Worm (Caenorhabditis elegans) whole organism, L4 larva: Measurements from ENCODE around the gene ZK262.20.

ENCODE experiments used
- D1046.2 ChIP-seq: fragments of 200-800 bp; sonication (Bioruptor generic); IDR thresholded peaks from 2 replicates; pipeline ENCODE4 v1.3.6; 2022; ENCODE audit warnings: missing genetic modification characterization, missing compliant biosample characterization
- F10B5.3 ChIP-seq: sonication (generic microtip); optimal IDR thresholded peaks from 2 replicates; lab custom pipeline; 2016; ENCODE audit warnings: mild to moderate bottlenecking, missing genetic modification characterization, missing compliant biosample characterization
- F26F4.8 ChIP-seq: fragments of 200-800 bp; sonication (Bioruptor generic); conservative IDR thresholded peaks from 2 replicates; pipeline ENCODE4 v1.3.6; 2022; ENCODE audit warnings: missing genetic modification characterization, missing compliant biosample characterization
- F37D6.2 ChIP-seq: sonication (generic microtip); optimal IDR thresholded peaks from 2 replicates; lab custom pipeline; 2016; ENCODE audit warnings: mild to moderate bottlenecking, missing genetic modification characterization, missing compliant biosample characterization
- T20F7.1 ChIP-seq: fragments of 200-800 bp; sonication (Bioruptor generic); optimal IDR thresholded peaks from 2 replicates; lab custom pipeline; 2018; ENCODE audit warnings: mild to moderate bottlenecking, missing genetic modification characterization, missing compliant biosample characterization
- T26A8.4 ChIP-seq: fragments of 200-800 bp; sonication (Bioruptor generic); IDR thresholded peaks from 2 replicates; pipeline ENCODE4 v1.3.6; 2022; ENCODE audit warnings: missing genetic modification characterization, missing compliant biosample characterization
- Y48G9A.11 ChIP-seq: fragments of 200-800 bp; sonication (Bioruptor generic); IDR thresholded peaks from 2 replicates; pipeline ENCODE4 v1.3.6; 2022; ENCODE audit warnings: missing genetic modification reagents, missing genetic modification characterization, missing compliant biosample characterization
- Y5F2A.4 ChIP-seq: fragments of 200-800 bp; sonication (Bioruptor generic); optimal IDR thresholded peaks from 2 replicates; lab custom pipeline; 2018; ENCODE audit warnings: mild to moderate bottlenecking, missing genetic modification characterization, missing compliant biosample characterization
- Y75B8A.6 ChIP-seq: fragments of 200-800 bp; sonication (Bioruptor generic); IDR thresholded peaks from 2 replicates; pipeline ENCODE4 v1.3.6; 2022; ENCODE audit warnings: missing genetic modification reagents, missing genetic modification characterization, missing compliant biosample characterization
- ZK337.2 ChIP-seq: fragments of 200-800 bp; sonication (Bioruptor generic); IDR thresholded peaks from 2 replicates; pipeline ENCODE4 v1.3.6; 2022; ENCODE audit warnings: missing genetic modification reagents, missing genetic modification characterization, missing compliant biosample characterization
- ZK546.5 ChIP-seq, 2 experiments: sonication (generic microtip); optimal IDR thresholded peaks; 2 replicates each; lab custom pipeline; 2017; ENCODE audit warnings: missing biosample characterization in 2 of 2, missing genetic modification characterization in 2 of 2
- aha-1 ChIP-seq: fragments of 150-350 bp; peaks from one replicate; lab custom pipeline; 2014; ENCODE audit warnings: missing biosample characterization, missing genetic modification characterization
- ceh-28 ChIP-seq: fragments of 150-350 bp; optimal IDR thresholded peaks from 2 replicates; lab custom pipeline; 2014; ENCODE audit warnings: missing biosample characterization, missing genetic modification reagents, missing genetic modification characterization
- ceh-62 ChIP-seq: sonication (generic microtip); optimal IDR thresholded peaks from 2 replicates; lab custom pipeline; 2017; ENCODE audit warnings: missing biosample characterization, missing genetic modification characterization
- ces-1 ChIP-seq: fragments of 150-350 bp; sonication (generic microtip); optimal IDR thresholded peaks from 4 replicates; lab custom pipeline; 2014; ENCODE audit warnings: missing biosample characterization, missing genetic modification reagents, missing genetic modification characterization
- cey-2 ChIP-seq: sonication (generic microtip); optimal IDR thresholded peaks from 3 replicates; lab custom pipeline; 2017; ENCODE audit warnings: missing genetic modification characterization, mild to moderate bottlenecking, missing compliant biosample characterization, antibody characterized with exemption, borderline replicate concordance; ENCODE audit not compliant: insufficient read depth
- daf-16 ChIP-seq, 3 experiments: sonication (generic microtip); optimal IDR thresholded peaks; 2 replicates each; lab custom pipeline; 2016 to 2017; ENCODE audit warnings: missing genetic modification characterization in 3 of 3, missing genetic modification reagents in 3 of 3, mild to moderate bottlenecking in 2 of 3, missing compliant biosample characterization in 2 of 3, missing biosample characterization in 1 of 3, moderate library complexity in 1 of 3
- daf-19 ChIP-seq: fragments of 200-800 bp; sonication (Bioruptor generic); conservative IDR thresholded peaks from 2 replicates; pipeline ENCODE4 v1.3.6; 2022; ENCODE audit warnings: missing genetic modification characterization, missing compliant biosample characterization
- dmd-8 ChIP-seq: fragments of 200-800 bp; sonication (Bioruptor generic); IDR thresholded peaks from 2 replicates; pipeline ENCODE4 v1.3.6; 2022; ENCODE audit warnings: missing genetic modification characterization, missing compliant biosample characterization
- duxl-1 ChIP-seq: sonication (generic microtip); optimal IDR thresholded peaks from 2 replicates; lab custom pipeline; 2016; ENCODE audit warnings: mild to moderate bottlenecking, missing genetic modification characterization, moderate library complexity, missing compliant biosample characterization; ENCODE audit not compliant: poor library complexity
- fkh-10 ChIP-seq: fragments of 150-350 bp; optimal IDR thresholded peaks from 2 replicates; lab custom pipeline; 2014; ENCODE audit warnings: missing biosample characterization, missing genetic modification reagents, missing genetic modification characterization
- gei-8 ChIP-seq: fragments of 200-800 bp; sonication (Bioruptor generic); optimal IDR thresholded peaks from 2 replicates; lab custom pipeline; 2018; ENCODE audit warnings: mild to moderate bottlenecking, missing genetic modification characterization, missing compliant biosample characterization
- hif-1 ChIP-seq, 2 experiments: sonication (generic microtip); optimal IDR thresholded peaks; 2 replicates each; lab custom pipeline; 2016 to 2017; ENCODE audit warnings: missing compliant biosample characterization in 2 of 2, missing genetic modification characterization in 2 of 2, missing genetic modification reagents in 2 of 2, missing genotype in 2 of 2, mild to moderate bottlenecking in 1 of 2
- hlh-11 ChIP-seq: fragments of 200-800 bp; sonication (Bioruptor generic); optimal IDR thresholded peaks from 2 replicates; lab custom pipeline; 2018; ENCODE audit warnings: mild to moderate bottlenecking, missing genetic modification characterization, missing compliant biosample characterization
- hmg-1.1 ChIP-seq: fragments of 200-800 bp; sonication (Bioruptor generic); IDR thresholded peaks from 2 replicates; pipeline ENCODE4 v1.3.6; 2022; ENCODE audit warnings: missing genetic modification reagents, missing genetic modification characterization, missing compliant biosample characterization
- lin-29 ChIP-seq: fragments of 200-800 bp; sonication (Bioruptor generic); IDR thresholded peaks from 2 replicates; pipeline ENCODE4 v1.3.6; 2022; ENCODE audit warnings: missing genetic modification reagents, missing genetic modification characterization, missing compliant biosample characterization
- lsy-2 ChIP-seq, 2 experiments: fragments of 150-350 bp in 1 of 2; sonication (generic microtip) in 1 of 2; optimal IDR thresholded peaks; 2 replicates each; lab custom pipeline; 2014 to 2017; ENCODE audit warnings: missing biosample characterization in 2 of 2, missing genetic modification characterization in 2 of 2
- mep-1 ChIP-seq: fragments of 150-350 bp; sonication (generic microtip); optimal IDR thresholded peaks from 3 replicates; lab custom pipeline; 2014; ENCODE audit warnings: missing biosample characterization, missing genetic modification characterization
- mes-2 ChIP-seq: sonication (generic microtip); optimal IDR thresholded peaks from 2 replicates; lab custom pipeline; 2016; ENCODE audit warnings: missing genotype, mild to moderate bottlenecking, missing genetic modification characterization, missing compliant biosample characterization; ENCODE audit not compliant: poor library complexity, severe bottlenecking
- mxl-2 ChIP-seq: fragments of 200-800 bp; sonication (Bioruptor generic); conservative IDR thresholded peaks from 2 replicates; pipeline ENCODE4 v1.3.6; 2022; ENCODE audit warnings: missing genetic modification reagents, missing genetic modification characterization, missing compliant biosample characterization
- mxl-3 ChIP-seq: fragments of 200-800 bp; sonication (Bioruptor generic); optimal IDR thresholded peaks from 2 replicates; lab custom pipeline; 2018; ENCODE audit warnings: mild to moderate bottlenecking, missing genetic modification characterization, missing compliant biosample characterization
- nhr-10 ChIP-seq: fragments of 150-350 bp; optimal IDR thresholded peaks from 2 replicates; lab custom pipeline; 2014; ENCODE audit warnings: missing biosample characterization, missing genetic modification characterization
- nhr-102 ChIP-seq: sonication (generic microtip); optimal IDR thresholded peaks from 2 replicates; lab custom pipeline; 2016; ENCODE audit warnings: mild to moderate bottlenecking, missing genetic modification characterization, moderate library complexity, missing compliant biosample characterization
- nhr-11 ChIP-seq: fragments of 150-350 bp; optimal IDR thresholded peaks from 2 replicates; lab custom pipeline; 2014; ENCODE audit warnings: missing biosample characterization, missing genetic modification characterization
- nhr-237 ChIP-seq: sonication (generic microtip); optimal IDR thresholded peaks from 2 replicates; lab custom pipeline; 2017; ENCODE audit warnings: missing biosample characterization, missing genetic modification characterization
- nhr-25 ChIP-seq: sonication (generic microtip); optimal IDR thresholded peaks from 2 replicates; lab custom pipeline; 2017; ENCODE audit warnings: missing genetic modification characterization, mild to moderate bottlenecking, missing compliant biosample characterization, antibody characterized with exemption, moderate library complexity, borderline replicate concordance; ENCODE audit not compliant: insufficient read depth
- nhr-28 ChIP-seq: fragments of 150-350 bp; optimal IDR thresholded peaks from 2 replicates; lab custom pipeline; 2014; ENCODE audit warnings: missing biosample characterization, missing genetic modification characterization
- nhr-41 ChIP-seq: fragments of 200-800 bp; sonication (Bioruptor generic); IDR thresholded peaks from 2 replicates; pipeline ENCODE4 v1.3.6; 2022; ENCODE audit warnings: missing genetic modification reagents, missing genetic modification characterization, missing compliant biosample characterization
- nhr-6 ChIP-seq: fragments of 150-350 bp; optimal IDR thresholded peaks from 2 replicates; lab custom pipeline; 2014; ENCODE audit warnings: missing biosample characterization, missing genetic modification characterization
- nhr-76 ChIP-seq: fragments of 150-350 bp; optimal IDR thresholded peaks from 2 replicates; lab custom pipeline; 2014; ENCODE audit warnings: missing biosample characterization, missing genetic modification characterization
- nhr-77 ChIP-seq: fragments of 150-350 bp; optimal IDR thresholded peaks from 2 replicates; lab custom pipeline; 2014; ENCODE audit warnings: missing biosample characterization, missing genetic modification characterization
- pha-4 ChIP-seq, 2 experiments: fragments of 150-350 bp in 1 of 2; fragments of 200-800 bp in 1 of 2; sonication (Bioruptor generic) in 1 of 2; IDR thresholded peaks in 1 of 2; optimal IDR thresholded peaks in 1 of 2; 2 replicates each; pipeline versions ENCODE4 v1.3.6 to Lab custom; 2014 to 2022; ENCODE audit warnings: missing genetic modification characterization in 2 of 2, missing genetic modification reagents in 2 of 2, missing biosample characterization in 1 of 2, missing compliant biosample characterization in 1 of 2
- php-3 ChIP-seq: fragments of 200-800 bp; sonication (Bioruptor generic); IDR thresholded peaks from 2 replicates; pipeline ENCODE4 v1.3.6; 2022; ENCODE audit warnings: missing genetic modification reagents, missing genetic modification characterization, missing compliant biosample characterization
- sdz-12 ChIP-seq: fragments of 200-800 bp; sonication (Bioruptor generic); optimal IDR thresholded peaks from 2 replicates; lab custom pipeline; 2018; ENCODE audit warnings: mild to moderate bottlenecking, missing genetic modification characterization, missing compliant biosample characterization
- spr-3 ChIP-seq: fragments of 200-800 bp; sonication (Bioruptor generic); optimal IDR thresholded peaks from 2 replicates; lab custom pipeline; 2018; ENCODE audit warnings: mild to moderate bottlenecking, missing genetic modification characterization, missing compliant biosample characterization
- tag-97 ChIP-seq: fragments of 200-800 bp; sonication (Bioruptor generic); IDR thresholded peaks from 2 replicates; pipeline ENCODE4 v1.3.6; 2022; ENCODE audit warnings: missing genetic modification characterization, missing compliant biosample characterization
- unc-62 ChIP-seq, 3 experiments: fragments of 150-350 bp in 1 of 3; sonication (generic microtip); optimal IDR thresholded peaks in 2 of 3; peaks in 1 of 3; 1 replicate in 1 of 3; 2 replicates in 2 of 3; lab custom pipeline; 2014 to 2017; ENCODE audit warnings: missing biosample characterization in 3 of 3, missing genetic modification characterization in 3 of 3, missing genetic modification reagents in 3 of 3, missing genotype in 1 of 3
- zip-2 ChIP-seq: fragments of 150-350 bp; optimal IDR thresholded peaks from 2 replicates; lab custom pipeline; 2014; ENCODE audit warnings: missing biosample characterization, missing genetic modification characterization
- ztf-11 ChIP-seq: fragments of 150-350 bp; optimal IDR thresholded peaks from 2 replicates; lab custom pipeline; 2014; ENCODE audit warnings: missing biosample characterization, missing genetic modification characterization
- ztf-7 ChIP-seq: fragments of 150-350 bp; optimal IDR thresholded peaks from 2 replicates; lab custom pipeline; 2014; ENCODE audit warnings: missing biosample characterization, missing genetic modification characterization

ZK262.20 gene

DNA sequence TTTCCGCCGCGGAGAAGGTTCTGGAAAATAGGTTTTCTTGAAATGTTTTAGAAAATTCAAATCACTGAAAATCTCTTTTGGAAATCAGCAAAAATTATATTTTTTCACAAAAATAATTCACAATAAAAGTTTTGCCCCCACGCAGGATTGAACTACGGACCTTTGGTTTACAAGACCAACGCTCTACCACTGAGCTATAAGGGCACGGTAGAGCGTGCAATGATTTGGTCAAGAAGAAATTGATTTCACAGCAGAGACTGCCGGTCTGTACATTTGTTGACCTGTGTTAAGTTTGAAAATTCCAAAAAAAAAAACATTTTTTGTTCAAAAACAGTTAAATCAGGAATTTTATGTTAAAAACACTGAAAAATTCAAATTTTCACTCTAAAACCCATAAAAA lies 22.5 kb downstream of the ZK262.20 start (continued):
- TF ChIP-seq ztf-11 (tag; lab: Kevin White, UChicago) (no peak), ZK546.5 (tag; optimal IDR thresholded peaks at IDR 0.05; lab: Kevin White, UChicago) (no peak), Y48G9A.11 (GFP tag; lab: Robert Waterston, UW) (no peak), mep-1 (no peak), zip-2 (tag; lab: Kevin White, UChicago) (no peak), T20F7.1 (GFP tag; lab: Kevin White, UChicago) (no peak), mes-2 (tag; lab: Kevin White, UChicago) (no peak), Y5F2A.4 (GFP tag; lab: Kevin White, UChicago) (no peak), nhr-28 (no peak), unc-62 (GFP tag; optimal IDR thresholded peaks at IDR 0.05 in 1 of 2; lab: Kevin White, UChicago) (no peak), unc-62 (tag; optimal IDR thresholded peaks at IDR 0.05; lab: Kevin White, UChicago) (no peak), ztf-7 (no peak), tag-97 (GFP tag; lab: Robert Waterston, UW) (no peak), pha-4 (GFP tag; IDR thresholded peaks at IDR 0.05; lab: Robert Waterston, UW) (no peak; the same call in 1 of the 2 replicates), pha-4 (tag; optimal IDR thresholded peaks at IDR 0.05; lab: Kevin White, UChicago) (no peak), mxl-3 (GFP tag; lab: Kevin White, UChicago) (no peak), nhr-41 (GFP tag; lab: Robert Waterston, UW) (no peak), nhr-10 (tag; lab: Kevin White, UChicago) (no peak), nhr-237 (tag; lab: Kevin White, UChicago) (no peak), ceh-62 (no peak), nhr-102 (tag; lab: Kevin White, UChicago) (no peak), hlh-11 (peak; percentile 0), T26A8.4 (GFP tag; lab: Robert Waterston, UW) (no peak), mxl-2 (GFP tag; lab: Robert Waterston, UW) (no peak), nhr-77 (no peak), F26F4.8 (GFP tag; lab: Robert Waterston, UW) (peak; percentile 59; the same call in 1 of the 2 replicates), F10B5.3 (tag; lab: Kevin White, UChicago) (no peak), hif-1 (tag; optimal IDR thresholded peaks at IDR 0.05; lab: Kevin White, UChicago) (no peak), ZK337.2 (GFP tag; lab: Robert Waterston, UW) (0 out of 2 replicates have a peak, but pooled peaks have one; percentile 23), gei-8 (GFP tag; lab: Kevin White, UChicago) (no peak), lsy-2 (tag; optimal IDR thresholded peaks at IDR 0.05; lab: Kevin White, UChicago) (no peak), daf-19 (no peak), F37D6.2 (tag; lab: Kevin White, UChicago) (no peak), nhr-6 (tag; lab: Kevin White, UChicago) (no peak), ces-1 (GFP tag; lab: Kevin White, UChicago) (no peak), D1046.2 (GFP tag; lab: Robert Waterston, UW) (no peak), fkh-10 (no peak), nhr-11 (tag; lab: Kevin White, UChicago) (no peak), nhr-76 (no peak), duxl-1 (tag; lab: Kevin White, UChicago) (peak; percentile 80), nhr-25 (tag; lab: Kevin White, UChicago) (no peak), aha-1 (tag; lab: Kevin White, UChicago) (no peak), ceh-28 (tag; lab: Kevin White, UChicago) (no peak), daf-16 (GFP tag; optimal IDR thresholded peaks at IDR 0.05; lab: Kevin White, UChicago) (peak in 1 of 2 experiments; percentile 44), daf-16 (tag; optimal IDR thresholded peaks at IDR 0.05; lab: Kevin White, UChicago) (peak; percentile 54), Y75B8A.6 (GFP tag; lab: Robert Waterston, UW) (no peak), sdz-12 (GFP tag; lab: Kevin White, UChicago) (no peak), cey-2 (tag; lab: Kevin White, UChicago) (no peak), dmd-8 (GFP tag; lab: Robert Waterston, UW) (no peak), lin-29 (GFP tag; lab: Robert Waterston, UW) (no peak), php-3 (GFP tag; lab: Robert Waterston, UW) (peak; percentile 20; the same call in 1 of the 2 replicates), spr-3 (GFP tag; lab: Kevin White, UChicago) (no peak), hmg-1.1 (no peak)
